Worm (Caenorhabditis elegans) whole organism, L3 larva: ENCODE results near the gene C07E3.3.

Source experiments
- ZK546.5 ChIP-seq: sonication (generic microtip); optimal IDR thresholded peaks from 2 replicates; lab custom pipeline; 2017; ENCODE audit warnings: missing biosample characterization, missing genetic modification characterization
- aly-2 ChIP-seq: fragments of 150-350 bp; optimal IDR thresholded peaks from 2 replicates; lab custom pipeline; 2014; ENCODE audit warnings: missing biosample characterization, missing genetic modification characterization
- ama-1 ChIP-seq: fragments of 150-350 bp; optimal IDR thresholded peaks from 2 replicates; lab custom pipeline; 2018
- ceh-16 ChIP-seq: sonication (generic microtip); optimal IDR thresholded peaks from 2 replicates; lab custom pipeline; 2017; ENCODE audit warnings: missing biosample characterization, missing genetic modification characterization
- ceh-82 ChIP-seq: fragments of 150-350 bp; optimal IDR thresholded peaks from 2 replicates; lab custom pipeline; 2014; ENCODE audit warnings: missing biosample characterization, missing genetic modification characterization
- daf-12 ChIP-seq: fragments of 150-350 bp; optimal IDR thresholded peaks from 2 replicates; lab custom pipeline; 2014; ENCODE audit warnings: missing biosample characterization, missing genetic modification reagents, missing genetic modification characterization
- egl-27 ChIP-seq: sonication (generic microtip); optimal IDR thresholded peaks from 4 replicates; lab custom pipeline; 2017; ENCODE audit warnings: missing biosample characterization, missing genetic modification reagents, missing genetic modification characterization
- egl-5 ChIP-seq: fragments of 150-350 bp; optimal IDR thresholded peaks from 2 replicates; lab custom pipeline; 2017; ENCODE audit warnings: missing biosample characterization, missing genetic modification reagents, missing genetic modification characterization, inconsistent platforms
- elt-1 ChIP-seq: fragments of 150-350 bp; optimal IDR thresholded peaks from 2 replicates; lab custom pipeline; 2014; ENCODE audit warnings: missing biosample characterization, missing genetic modification characterization
- elt-2 ChIP-seq: sonication (generic microtip); optimal IDR thresholded peaks from 2 replicates; lab custom pipeline; 2016; ENCODE audit warnings: missing genetic modification reagents, mild to moderate bottlenecking, missing genetic modification characterization, missing compliant biosample characterization
- elt-3 ChIP-seq, 3 experiments: fragments of 150-350 bp in 1 of 3; sonication (generic microtip) in 2 of 3; optimal IDR thresholded peaks; 2 replicates in 2 of 3; 4 replicates in 1 of 3; lab custom pipeline; 2014 to 2017; ENCODE audit warnings: missing biosample characterization in 3 of 3, missing genetic modification characterization in 3 of 3
- eor-1 ChIP-seq, 2 experiments: fragments of 150-350 bp; optimal IDR thresholded peaks; 2 replicates each; lab custom pipeline; 2014 to 2018; ENCODE audit warnings: missing biosample characterization in 2 of 2, missing genetic modification characterization in 2 of 2
- fkh-10 ChIP-seq: sonication (generic microtip); optimal IDR thresholded peaks from 2 replicates; lab custom pipeline; 2017; ENCODE audit warnings: missing biosample characterization, missing genetic modification reagents, missing genetic modification characterization
- fkh-2 ChIP-seq: fragments of 150-350 bp; optimal IDR thresholded peaks from 2 replicates; lab custom pipeline; 2014; ENCODE audit warnings: missing biosample characterization, missing genetic modification reagents, missing genetic modification characterization
- fos-1 ChIP-seq: fragments of 150-350 bp; optimal IDR thresholded peaks from 2 replicates; lab custom pipeline; 2014; ENCODE audit warnings: missing biosample characterization, missing genetic modification characterization
- hmg-11 ChIP-seq: sonication (generic microtip); optimal IDR thresholded peaks from 2 replicates; lab custom pipeline; 2016; ENCODE audit warnings: missing genetic modification characterization, missing compliant biosample characterization
- jun-1 ChIP-seq: fragments of 150-350 bp; optimal IDR thresholded peaks from 2 replicates; lab custom pipeline; 2014; ENCODE audit warnings: missing biosample characterization, missing genetic modification reagents, missing genetic modification characterization
- lin-15B ChIP-seq: fragments of 150-350 bp; optimal IDR thresholded peaks from 2 replicates; lab custom pipeline; 2014; ENCODE audit warnings: missing biosample characterization, missing genetic modification characterization
- lin-39 ChIP-seq: fragments of 150-350 bp; optimal IDR thresholded peaks from 2 replicates; lab custom pipeline; 2018; ENCODE audit warnings: missing biosample characterization, missing genetic modification reagents, missing genetic modification characterization
- mdl-1 ChIP-seq: fragments of 150-350 bp; optimal IDR thresholded peaks from 2 replicates; lab custom pipeline; 2014; ENCODE audit warnings: missing biosample characterization, missing genetic modification characterization
- mml-1 ChIP-seq: fragments of 150-350 bp; sonication (generic microtip); optimal IDR thresholded peaks from 3 replicates; lab custom pipeline; 2014; ENCODE audit warnings: missing biosample characterization, missing genetic modification characterization
- nfya-1 ChIP-seq: sonication (generic microtip); optimal IDR thresholded peaks from 2 replicates; lab custom pipeline; 2017; ENCODE audit warnings: missing genetic modification characterization, mild to moderate bottlenecking, missing compliant biosample characterization, antibody characterized with exemption, moderate library complexity; ENCODE audit not compliant: insufficient read depth
- nhr-11 ChIP-seq: fragments of 150-350 bp; optimal IDR thresholded peaks from 2 replicates; lab custom pipeline; 2014; ENCODE audit warnings: missing biosample characterization, missing genetic modification characterization
- nhr-12 ChIP-seq: fragments of 150-350 bp; optimal IDR thresholded peaks from 2 replicates; lab custom pipeline; 2014; ENCODE audit warnings: missing biosample characterization, missing genetic modification characterization
- nhr-23 ChIP-seq: fragments of 150-350 bp; optimal IDR thresholded peaks from 2 replicates; lab custom pipeline; 2014; ENCODE audit warnings: missing biosample characterization, missing genetic modification reagents, missing genetic modification characterization
- nhr-237 ChIP-seq: fragments of 150-350 bp; optimal IDR thresholded peaks from 2 replicates; lab custom pipeline; 2014; ENCODE audit warnings: missing biosample characterization, missing genetic modification characterization
- nhr-25 ChIP-seq: sonication (generic microtip); optimal IDR thresholded peaks from 2 replicates; lab custom pipeline; 2017; ENCODE audit warnings: missing biosample characterization, missing genetic modification characterization
- nhr-28 ChIP-seq: fragments of 150-350 bp; optimal IDR thresholded peaks from 2 replicates; lab custom pipeline; 2014; ENCODE audit warnings: missing biosample characterization, missing genetic modification characterization
- nhr-43 ChIP-seq: sonication (generic microtip); optimal IDR thresholded peaks from 2 replicates; lab custom pipeline; 2016; ENCODE audit warnings: mild to moderate bottlenecking, missing genetic modification characterization, missing compliant biosample characterization; ENCODE audit not compliant: poor library complexity, severe bottlenecking
- nhr-67 ChIP-seq: fragments of 150-350 bp; optimal IDR thresholded peaks from 2 replicates; lab custom pipeline; 2014; ENCODE audit warnings: missing biosample characterization, missing genetic modification characterization
- nhr-76 ChIP-seq: fragments of 150-350 bp; sonication (generic microtip); optimal IDR thresholded peaks from 5 replicates; lab custom pipeline; 2014; ENCODE audit warnings: missing biosample characterization, missing genetic modification characterization
- nhr-77 ChIP-seq: fragments of 150-350 bp; optimal IDR thresholded peaks from 2 replicates; lab custom pipeline; 2014; ENCODE audit warnings: missing biosample characterization, missing genetic modification characterization
- pha-4 ChIP-seq: fragments of 150-350 bp; optimal IDR thresholded peaks from 2 replicates; lab custom pipeline; 2014; ENCODE audit warnings: missing biosample characterization, missing genetic modification reagents, missing genetic modification characterization
- pqm-1 ChIP-seq: fragments of 150-350 bp; optimal IDR thresholded peaks from 2 replicates; lab custom pipeline; 2017; ENCODE audit warnings: missing biosample characterization, missing genetic modification characterization, inconsistent platforms
- skn-1 ChIP-seq: fragments of 150-350 bp; optimal IDR thresholded peaks from 2 replicates; lab custom pipeline; 2014; ENCODE audit warnings: missing biosample characterization, missing genetic modification characterization
- snpc-4 ChIP-seq: fragments of 150-350 bp; optimal IDR thresholded peaks from 2 replicates; lab custom pipeline; 2014; ENCODE audit warnings: missing biosample characterization, missing genetic modification characterization
- tbx-2 ChIP-seq: sonication (generic microtip); optimal IDR thresholded peaks from 2 replicates; lab custom pipeline; 2016; ENCODE audit warnings: mild to moderate bottlenecking, missing genetic modification characterization, missing compliant biosample characterization
- unc-39 ChIP-seq: sonication (generic microtip); optimal IDR thresholded peaks from 4 replicates; lab custom pipeline; 2017; ENCODE audit warnings: missing biosample characterization, missing genetic modification characterization
- unc-62 ChIP-seq: fragments of 150-350 bp; sonication (generic microtip); optimal IDR thresholded peaks from 4 replicates; lab custom pipeline; 2014; ENCODE audit warnings: missing biosample characterization, missing genetic modification reagents, missing genetic modification characterization
- zag-1 ChIP-seq: fragments of 150-350 bp; optimal IDR thresholded peaks from 2 replicates; lab custom pipeline; 2014; ENCODE audit warnings: missing biosample characterization, missing genetic modification characterization
- ztf-11 ChIP-seq: fragments of 150-350 bp; optimal IDR thresholded peaks from 2 replicates; lab custom pipeline; 2014; ENCODE audit warnings: missing biosample characterization, missing genetic modification characterization
- ztf-4 ChIP-seq: fragments of 150-350 bp; optimal IDR thresholded peaks from 2 replicates; lab custom pipeline; 2014; ENCODE audit warnings: missing biosample characterization, missing genetic modification characterization

C07E3.3 gene

ce11 chrII:10390854-10391253, 33.5 kb upstream of the C07E3.3 start, which contains the start of the genes T09F3.2 and T09F3.7:
TSS of gene T09F3.2 (plus strand) at chrII:10391154.
TSS of gene T09F3.7 (plus strand) at chrII:10391168.
- TF ChIP-seq ama-1 (lab: Kevin White, UChicago), result peak; percentile 4
- TF ChIP-seq egl-27 (tag; lab: Kevin White, UChicago), result no peak

DNA sequence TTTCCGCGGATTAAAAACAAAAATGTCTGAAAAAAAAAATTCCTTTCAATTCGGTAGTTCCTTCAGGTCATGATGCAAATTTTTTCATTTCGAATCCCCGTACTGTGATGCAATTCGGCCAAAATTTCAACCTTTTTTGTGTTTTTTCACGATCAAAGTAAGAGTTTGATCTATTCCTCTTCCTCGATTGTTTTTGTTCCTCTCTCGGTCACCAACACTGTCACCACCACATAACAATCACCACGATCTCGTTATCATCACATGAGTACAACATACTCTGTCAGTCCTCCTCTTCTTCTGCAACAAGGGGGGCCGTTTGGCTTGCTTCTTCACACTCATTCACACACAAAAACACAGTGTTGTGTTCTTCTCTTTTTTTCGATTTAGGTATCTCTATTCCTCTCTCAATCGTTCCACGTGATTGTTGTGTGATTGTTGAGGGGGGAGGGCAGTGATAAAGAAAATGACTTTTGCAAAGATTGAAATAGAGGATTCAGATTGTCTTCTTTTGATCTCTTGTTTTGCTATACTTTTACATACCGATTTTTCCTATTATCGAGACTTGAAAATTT, 33.0 kb upstream of the C07E3.3 start:
- TF ChIP-seq egl-5 (tag; lab: Kevin White, UChicago) (no peak), fkh-2 (tag; lab: Kevin White, UChicago) (no peak), nhr-23 (tag; lab: Kevin White, UChicago) (peak; percentile 78), ztf-11 (tag; lab: Kevin White, UChicago) (no peak), ceh-82 (no peak), lin-39 (tag; lab: Kevin White, UChicago) (peak; percentile 38), pha-4 (tag; lab: Kevin White, UChicago) (peak; percentile 27), hmg-11 (tag; lab: Kevin White, UChicago) (no peak), daf-12 (tag; lab: Kevin White, UChicago) (no peak), lin-15B (tag; lab: Kevin White, UChicago) (no peak), tbx-2 (peak; percentile 18), jun-1 (tag; lab: Kevin White, UChicago) (peak; percentile 58), nhr-43 (tag; lab: Kevin White, UChicago) (peak; percentile 77), nhr-11 (peak; percentile 39), unc-39 (tag; lab: Kevin White, UChicago) (no peak), nhr-76 (tag; lab: Kevin White, UChicago) (no peak), elt-1 (tag; lab: Kevin White, UChicago) (no peak), nhr-28 (no peak), nhr-67 (no peak), ama-1 (lab: Kevin White, UChicago) (peak; percentile 28), nfya-1 (peak; percentile 56), mdl-1 (peak; percentile 4), aly-2 (tag; lab: Kevin White, UChicago) (no peak), elt-2 (tag; lab: Kevin White, UChicago) (peak; percentile 44), eor-1 (tag; optimal IDR thresholded peaks at IDR 0.05; lab: Kevin White, UChicago) (no peak), fos-1 (tag; lab: Kevin White, UChicago) (no peak), skn-1 (tag; lab: Kevin White, UChicago) (no peak), nhr-25 (tag; lab: Kevin White, UChicago) (peak; percentile 71), mml-1 (tag; lab: Kevin White, UChicago) (peak; percentile 28), pqm-1 (tag; lab: Kevin White, UChicago) (peak; percentile 61), egl-27 (tag; lab: Kevin White, UChicago) (no peak), nhr-77 (tag; lab: Kevin White, UChicago) (no peak), nhr-237 (tag; lab: Kevin White, UChicago) (no peak), elt-3 (tag; optimal IDR thresholded peaks at IDR 0.05; lab: Kevin White, UChicago) (peak in 1 of 3 experiments; percentile 66), zag-1 (tag; lab: Kevin White, UChicago) (no peak), snpc-4 (tag; lab: Kevin White, UChicago) (no peak), ztf-4 (tag; lab: Kevin White, UChicago) (no peak), ZK546.5 (tag; lab: Kevin White, UChicago) (no peak)

DNA sequence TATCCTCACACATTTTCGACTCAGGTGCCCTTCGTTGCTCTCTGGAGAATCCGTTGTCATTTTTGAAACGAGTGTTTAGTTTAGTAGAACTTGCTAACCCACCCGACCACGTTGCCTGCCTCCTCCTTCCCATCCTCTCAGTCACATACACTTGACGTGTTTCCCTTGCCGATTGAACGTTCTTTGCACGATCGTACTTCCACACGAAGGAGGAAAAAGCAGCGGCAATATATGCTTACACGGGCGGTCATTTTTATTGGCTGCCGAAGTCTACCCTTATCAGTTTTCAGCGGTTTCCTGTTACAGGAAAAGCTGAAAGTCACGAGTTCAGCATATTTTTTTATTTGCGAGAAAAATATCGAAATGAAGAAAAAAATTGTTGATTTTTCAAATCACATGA, 32.5 kb upstream of the C07E3.3 start:
- TF ChIP-seq fos-1 (tag; lab: Kevin White, UChicago) (no peak), fkh-10 (GFP tag; lab: Kevin White, UChicago) (no peak), egl-5 (tag; lab: Kevin White, UChicago) (no peak), nhr-12 (tag; lab: Kevin White, UChicago) (no peak), mml-1 (tag; lab: Kevin White, UChicago) (peak; percentile 53), daf-12 (tag; lab: Kevin White, UChicago) (no peak), elt-2 (tag; lab: Kevin White, UChicago) (peak; percentile 89), nhr-28 (no peak), unc-62 (no peak), elt-3 (tag; optimal IDR thresholded peaks at IDR 0.05; lab: Kevin White, UChicago) (no peak), nhr-77 (tag; lab: Kevin White, UChicago) (no peak), nhr-11 (no peak), ceh-16 (tag; lab: Kevin White, UChicago) (no peak), zag-1 (tag; lab: Kevin White, UChicago) (no peak), pha-4 (tag; lab: Kevin White, UChicago) (peak; percentile 69), jun-1 (tag; lab: Kevin White, UChicago) (peak; percentile 75), elt-1 (tag; lab: Kevin White, UChicago) (no peak), tbx-2 (no peak), nhr-23 (tag; lab: Kevin White, UChicago) (peak; percentile 19), aly-2 (tag; lab: Kevin White, UChicago) (no peak), hmg-11 (tag; lab: Kevin White, UChicago) (no peak), pqm-1 (tag; lab: Kevin White, UChicago) (peak; percentile 97), ama-1 (lab: Kevin White, UChicago) (peak; percentile 75), nhr-25 (tag; lab: Kevin White, UChicago) (peak; percentile 56), nfya-1 (peak; percentile 62), skn-1 (tag; lab: Kevin White, UChicago) (no peak), nhr-43 (tag; lab: Kevin White, UChicago) (peak; percentile 60), nhr-76 (tag; lab: Kevin White, UChicago) (peak; percentile 4), nhr-237 (tag; lab: Kevin White, UChicago) (no peak), lin-15B (tag; lab: Kevin White, UChicago) (peak; percentile 14), ztf-4 (tag; lab: Kevin White, UChicago) (no peak), eor-1 (tag; optimal IDR thresholded peaks at IDR 0.05; lab: Kevin White, UChicago) (no peak)
